Fruit fly (Drosophila melanogaster): ENCODE data around the gene Peritrophin-15b.

The Peritrophin-15b gene

DNA sequence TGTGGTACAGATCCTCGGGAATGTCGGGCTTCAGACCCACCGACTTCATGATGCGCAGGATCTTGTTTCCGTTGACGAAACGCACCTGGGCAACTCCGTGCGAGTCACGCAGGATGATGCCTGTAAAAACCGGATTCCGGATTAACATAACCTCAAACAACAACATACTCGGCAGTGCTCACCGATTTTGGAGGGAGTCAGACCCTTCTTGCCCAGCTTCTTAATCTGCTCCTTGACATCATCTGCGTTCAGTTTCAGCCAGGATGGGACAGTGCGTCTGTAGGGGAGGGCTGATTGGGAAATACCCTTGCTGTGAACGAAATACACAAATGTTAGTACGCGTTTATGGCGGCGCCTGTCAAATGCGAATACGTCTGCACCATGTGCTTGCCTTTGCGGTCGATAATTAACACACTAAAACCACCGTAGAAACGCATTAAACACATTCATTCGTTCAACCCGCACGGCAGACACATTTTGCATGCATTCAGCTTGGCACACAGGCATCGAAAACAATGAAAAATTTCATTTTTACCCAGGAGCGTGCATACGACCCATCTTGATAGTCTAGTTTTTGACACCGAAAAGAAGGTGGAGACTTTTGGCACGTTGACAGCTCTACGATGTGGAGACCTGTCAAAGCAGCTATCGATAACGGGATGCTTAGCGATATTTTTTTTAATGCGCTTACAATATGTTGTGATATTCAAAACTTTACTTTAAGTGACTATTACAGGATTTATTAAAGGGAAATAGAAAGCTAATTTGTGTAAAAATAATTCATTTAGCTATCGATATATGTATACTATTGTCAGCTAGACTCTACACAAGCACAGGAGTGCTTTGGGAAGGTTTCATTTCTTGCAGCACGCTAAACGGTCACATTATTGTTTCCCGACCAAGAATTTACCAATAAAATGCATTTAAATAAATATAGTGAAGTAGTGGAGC, 30.5 kb downstream of the Peritrophin-15b start, which contains the start of the genes RpS13 and CSN8 (continued):
- TF ChIP-seq kay (GFP tag; optimal IDR thresholded peaks at IDR 0.05) = no peak
- TF ChIP-seq CG2712 (tag; optimal IDR thresholded peaks at IDR 0.05) = peak; percentile 33
- TF ChIP-seq eve (GFP tag; optimal IDR thresholded peaks at IDR 0.05) = peak in 1 of 2 experiments; percentile 69
- no peak for TF ChIP-seq CG32772 (GFP tag; IDR thresholded peaks at IDR 0.05)
- TF ChIP-seq p53 (GFP tag; optimal IDR thresholded peaks at IDR 0.05) = no peak
- no peak for TF ChIP-seq Rx (GFP tag; IDR thresholded peaks at IDR 0.05)
- TF ChIP-seq Usf (GFP tag; optimal IDR thresholded peaks at IDR 0.05) = no peak
- no peak for TF ChIP-seq CG10959 (GFP tag; IDR thresholded peaks at IDR 0.05)
- TF ChIP-seq repo (GFP tag; optimal IDR thresholded peaks at IDR 0.05) = no peak
- TF ChIP-seq scrt (GFP tag; optimal IDR thresholded peaks at IDR 0.05) = peak; percentile 10
- TF ChIP-seq CG9797 (GFP tag; optimal IDR thresholded peaks at IDR 0.05) = peak; percentile 67
- no peak for TF ChIP-seq CG32532 (GFP tag; IDR thresholded peaks at IDR 0.05)
- TF ChIP-seq CG8765 (GFP tag; IDR thresholded peaks at IDR 0.05) = no peak
- TF ChIP-seq Ada2b (GFP tag; IDR thresholded peaks at IDR 0.05) = no peak
- peak; percentile 75 for TF ChIP-seq CG12659 (GFP tag; optimal IDR thresholded peaks at IDR 0.05)
- TF ChIP-seq CG11560 (tag; IDR thresholded peaks at IDR 0.05) = no peak
- TF ChIP-seq sc (optimal IDR thresholded peaks at IDR 0.05) = no peak
- no peak for TF ChIP-seq sc (GFP tag; optimal IDR thresholded peaks at IDR 0.05)
- TF ChIP-seq CG10147 (GFP tag; optimal IDR thresholded peaks at IDR 0.05) = no peak
- no peak for TF ChIP-seq CG8089 (GFP tag; optimal IDR thresholded peaks at IDR 0.05)
- TF ChIP-seq Tbp (GFP tag; optimal IDR thresholded peaks at IDR 0.05) = no peak
- peak; percentile 36 for TF ChIP-seq HmgZ (tag; optimal IDR thresholded peaks at IDR 0.05)
- no peak for TF ChIP-seq CG10654 (GFP tag; optimal IDR thresholded peaks at IDR 0.05)
- peak; percentile 38 for TF ChIP-seq CG8924 (tag; optimal IDR thresholded peaks at IDR 0.05)
- no peak for TF ChIP-seq CG15073 (GFP tag; optimal IDR thresholded peaks at IDR 0.05)
- TF ChIP-seq Bdp1 (GFP tag; optimal IDR thresholded peaks at IDR 0.05) = no peak
- TF ChIP-seq vvl (GFP tag; IDR thresholded peaks at IDR 0.05) = peak; percentile 13; the same call in 1 of the 2 replicates
- no peak for TF ChIP-seq eyg (GFP tag; optimal IDR thresholded peaks at IDR 0.05)
- TF ChIP-seq gce (GFP tag; IDR thresholded peaks at IDR 0.05) = no peak
- TF ChIP-seq CG12769 (tag; optimal IDR thresholded peaks at IDR 0.05) = no peak
- TF ChIP-seq bbx (GFP tag; IDR thresholded peaks at IDR 0.05; ENCODE audit: partially characterized antibody) = peak; percentile 91
- no peak for TF ChIP-seq CG10543 (GFP tag; optimal IDR thresholded peaks at IDR 0.05)
- peak; percentile 70 for TF ChIP-seq phol (tag; optimal IDR thresholded peaks at IDR 0.05)
- TF ChIP-seq CG14860 (GFP tag; IDR thresholded peaks at IDR 0.05; ENCODE audit: partially characterized antibody) = peak; percentile 92
- TF ChIP-seq MESR4 (GFP tag; optimal IDR thresholded peaks at IDR 0.05) = peak; percentile 97
- no peak for TF ChIP-seq CG12104 (GFP tag; optimal IDR thresholded peaks at IDR 0.05)
- TF ChIP-seq CG30020 (tag; optimal IDR thresholded peaks at IDR 0.05) = peak; percentile 64
- no peak for TF ChIP-seq CkIIα-i1 (GFP tag; IDR thresholded peaks at IDR 0.05)
- TF ChIP-seq Mrtf (GFP tag; IDR thresholded peaks at IDR 0.05) = no peak
- TF ChIP-seq tup (GFP tag; optimal IDR thresholded peaks at IDR 0.05) = no peak
- no peak for TF ChIP-seq az2 (GFP tag; optimal IDR thresholded peaks at IDR 0.05)
- no peak for TF ChIP-seq crp (GFP tag; optimal IDR thresholded peaks at IDR 0.05)
- no peak for TF ChIP-seq pnt (GFP tag; optimal IDR thresholded peaks at IDR 0.05)
- TF ChIP-seq CG34224 (GFP tag; IDR thresholded peaks at IDR 0.05; ENCODE audit: partially characterized antibody) = peak; percentile 93
- peak; percentile 93 for TF ChIP-seq amos (GFP tag; IDR thresholded peaks at IDR 0.05; ENCODE audit: partially characterized antibody)
- TF ChIP-seq Fer3 (tag; optimal IDR thresholded peaks at IDR 0.05) = no peak
- TF ChIP-seq run (tag; optimal IDR thresholded peaks at IDR 0.05) = no peak
- peak; percentile 93 for TF ChIP-seq Sin3A (optimal IDR thresholded peaks at IDR 0.05)
- peak; percentile 8 for TF ChIP-seq CHES-1-like (GFP tag; optimal IDR thresholded peaks at IDR 0.05)
